Fruit fly (Drosophila melanogaster) whole organism, embryonic: Measurements from ENCODE around the gene CG17032.

Source experiments
- CG11093 ChIP-seq: fragments of 200-800 bp; sonication (Bioruptor generic); IDR thresholded peaks from 3 replicates; pipeline ENCODE4 v1.3.6; 2022; ENCODE audit warnings: missing biosample characterization, missing genetic modification characterization
- CG11723 ChIP-seq: fragments of 200-800 bp; sonication (Bioruptor generic); optimal IDR thresholded peaks from 2 replicates; lab custom pipeline; 2017; ENCODE audit warnings: missing biosample characterization, mild to moderate bottlenecking, missing genetic modification characterization
- CG12391 ChIP-seq: fragments of 200-800 bp; sonication (Bioruptor generic); optimal IDR thresholded peaks from 3 replicates; lab custom pipeline; 2018; ENCODE audit warnings: missing biosample characterization, mild to moderate bottlenecking, missing genetic modification characterization, moderate library complexity
- CG13296 ChIP-seq: fragments of 200-800 bp; sonication (Bioruptor generic); optimal IDR thresholded peaks from 3 replicates; lab custom pipeline; 2018; ENCODE audit warnings: missing biosample characterization, mild to moderate bottlenecking, missing genetic modification characterization
- CG13424 ChIP-seq: fragments of 200-800 bp; sonication (Bioruptor generic); optimal IDR thresholded peaks from 2 replicates; lab custom pipeline; 2019; ENCODE audit warnings: missing biosample characterization, mild to moderate bottlenecking, missing genetic modification characterization, moderate library complexity
- CG15479 ChIP-seq: fragments of 200-800 bp; sonication (Bioruptor generic); optimal IDR thresholded peaks from 3 replicates; lab custom pipeline; 2019; ENCODE audit warnings: missing biosample characterization, mild to moderate bottlenecking, missing genetic modification characterization, moderate library complexity
- CG17361 ChIP-seq: fragments of 200-800 bp; sonication (Bioruptor generic); IDR thresholded peaks from 3 replicates; pipeline ENCODE4 v1.3.6; 2022; ENCODE audit warnings: missing biosample characterization, missing genetic modification characterization
- CG1832 ChIP-seq: fragments of 200-800 bp; sonication (Bioruptor generic); optimal IDR thresholded peaks from 2 replicates; lab custom pipeline; 2017; ENCODE audit warnings: missing biosample characterization, mild to moderate bottlenecking, missing genetic modification characterization, inconsistent platforms
- CG18599 ChIP-seq: fragments of 200-800 bp; sonication (Bioruptor generic); optimal IDR thresholded peaks from 3 replicates; lab custom pipeline; 2017; ENCODE audit warnings: missing biosample characterization, missing genetic modification characterization, mild to moderate bottlenecking, moderate library complexity, missing genetic modification reagents
- CG2120 ChIP-seq: fragments of 200-800 bp; sonication (Bioruptor generic); optimal IDR thresholded peaks from 3 replicates; lab custom pipeline; 2016; ENCODE audit warnings: missing biosample characterization, missing genetic modification characterization
- CG30020 ChIP-seq: fragments of 200-800 bp; optimal IDR thresholded peaks from 2 replicates; lab custom pipeline; 2019; ENCODE audit warnings: missing biosample characterization, mild to moderate bottlenecking, missing genetic modification characterization, moderate library complexity
- CG30403 ChIP-seq: fragments of 200-800 bp; sonication (Bioruptor generic); optimal IDR thresholded peaks from 3 replicates; lab custom pipeline; 2016; ENCODE audit warnings: missing biosample characterization, missing genetic modification characterization
- CG32767 ChIP-seq: fragments of 200-800 bp; sonication (Bioruptor generic); IDR thresholded peaks from 2 replicates; pipeline ENCODE4 v1.3.6; 2022; ENCODE audit warnings: missing biosample characterization, missing genetic modification characterization
- CG34224 ChIP-seq: fragments of 200-800 bp; sonication (Bioruptor generic); IDR thresholded peaks from 3 replicates; pipeline ENCODE4 v1.3.6; 2022; ENCODE audit warnings: missing biosample characterization, missing genetic modification characterization; ENCODE audit not compliant: partially characterized antibody
- CG34376 ChIP-seq: fragments of 200-800 bp; sonication (Bioruptor generic); optimal IDR thresholded peaks from 2 replicates; lab custom pipeline; 2018; ENCODE audit warnings: missing biosample characterization, mild to moderate bottlenecking, missing genetic modification characterization
- CG34422 ChIP-seq: fragments of 200-800 bp; sonication (Bioruptor generic); IDR thresholded peaks from 3 replicates; pipeline ENCODE4 v1.3.6; 2022; ENCODE audit warnings: missing biosample characterization, missing genetic modification characterization
- CG6791 ChIP-seq: fragments of 200-800 bp; sonication (Bioruptor generic); IDR thresholded peaks from 3 replicates; pipeline ENCODE4 v1.3.6; 2022; ENCODE audit warnings: missing biosample characterization, missing genetic modification characterization; ENCODE audit not compliant: partially characterized antibody
- CG8478 ChIP-seq: fragments of >200 bp; optimal IDR thresholded peaks from 2 replicates; lab custom pipeline; 2018
- CG9727 ChIP-seq: fragments of 200-800 bp; sonication (Bioruptor generic); optimal IDR thresholded peaks from 3 replicates; lab custom pipeline; 2017; ENCODE audit warnings: missing biosample characterization, mild to moderate bottlenecking, missing genetic modification characterization
- CTCF ChIP-seq: fragments of 200-800 bp; sonication (Bioruptor generic); optimal IDR thresholded peaks from 2 replicates; lab custom pipeline; 2017; ENCODE audit warnings: missing biosample characterization, mild to moderate bottlenecking, missing genetic modification characterization, moderate library complexity
- Dp ChIP-seq: fragments of 200-800 bp; sonication (Bioruptor generic); optimal IDR thresholded peaks from 2 replicates; lab custom pipeline; 2018; ENCODE audit warnings: missing biosample characterization, mild to moderate bottlenecking, missing genetic modification characterization, moderate library complexity
- E2f1 ChIP-seq: fragments of 200-800 bp; sonication (Bioruptor generic); IDR thresholded peaks from 2 replicates; pipeline ENCODE4 v1.3.6; 2022; ENCODE audit warnings: missing biosample characterization, missing genetic modification characterization
- Ets97D ChIP-seq: fragments of 200-800 bp; sonication (Bioruptor generic); optimal IDR thresholded peaks from 3 replicates; lab custom pipeline; 2016; ENCODE audit warnings: missing biosample characterization, missing genetic modification characterization
- HLHmδ ChIP-seq: fragments of 200-800 bp; sonication (Bioruptor generic); optimal IDR thresholded peaks from 2 replicates; lab custom pipeline; 2018; ENCODE audit warnings: missing biosample characterization, mild to moderate bottlenecking, missing genetic modification characterization, moderate library complexity
- Hey ChIP-seq: fragments of 200-800 bp; sonication (Bioruptor generic); optimal IDR thresholded peaks from 3 replicates; lab custom pipeline; 2018; ENCODE audit warnings: missing biosample characterization, mild to moderate bottlenecking, missing genetic modification characterization
- HmgD ChIP-seq: fragments of 200-800 bp; sonication (Bioruptor generic); optimal IDR thresholded peaks from 3 replicates; lab custom pipeline; 2016; ENCODE audit warnings: missing biosample characterization, missing genetic modification characterization
- MESR4 ChIP-seq: fragments of 200-800 bp; sonication (Bioruptor generic); optimal IDR thresholded peaks from 2 replicates; lab custom pipeline; 2018; ENCODE audit warnings: missing biosample characterization, mild to moderate bottlenecking, missing genetic modification characterization, moderate library complexity
- Scr ChIP-seq: fragments of 200-800 bp; sonication (Bioruptor generic); IDR thresholded peaks from 2 replicates; pipeline ENCODE4 v1.3.6; 2022; ENCODE audit warnings: missing biosample characterization, missing genetic modification characterization; ENCODE audit not compliant: partially characterized antibody
- Sin3A ChIP-seq: fragments of >200 bp; optimal IDR thresholded peaks from 2 replicates; lab custom pipeline; 2018
- Stat92E ChIP-seq, 3 experiments: fragments of >200 bp in 2 of 3; fragments of 200-800 bp in 1 of 3; sonication (Bioruptor generic) in 1 of 3; optimal IDR thresholded peaks; 2 replicates each; lab custom pipeline; 2017 to 2019; ENCODE audit warnings: missing biosample characterization in 3 of 3, missing genetic modification characterization in 3 of 3, mild to moderate bottlenecking in 1 of 3, moderate library complexity in 1 of 3
- Xrp1 ChIP-seq: fragments of 200-800 bp; sonication (Bioruptor generic); IDR thresholded peaks from 2 replicates; pipeline ENCODE4 v1.3.6; 2022; ENCODE audit warnings: missing biosample characterization, missing genetic modification characterization
- bbx ChIP-seq: fragments of 200-800 bp; sonication (Bioruptor generic); IDR thresholded peaks from 2 replicates; pipeline ENCODE4 v1.3.6; 2022; ENCODE audit warnings: missing biosample characterization, missing genetic modification characterization; ENCODE audit not compliant: partially characterized antibody
- chm ChIP-seq: fragments of 200-800 bp; sonication (Bioruptor generic); IDR thresholded peaks from 2 replicates; pipeline ENCODE4 v1.3.6; 2022; ENCODE audit warnings: missing biosample characterization, missing genetic modification characterization
- chn ChIP-seq: fragments of 200-800 bp; sonication (Bioruptor generic); optimal IDR thresholded peaks from 2 replicates; lab custom pipeline; 2016; ENCODE audit warnings: missing biosample characterization, missing genetic modification characterization
- crol ChIP-seq: fragments of 200-800 bp; sonication (Bioruptor generic); IDR thresholded peaks from 2 replicates; pipeline ENCODE4 v1.3.6; 2022; ENCODE audit warnings: missing biosample characterization, missing genetic modification characterization
- klu ChIP-seq: fragments of 200-800 bp; sonication (Bioruptor generic); IDR thresholded peaks from 2 replicates; pipeline ENCODE4 v1.3.6; 2022; ENCODE audit warnings: missing biosample characterization, missing genetic modification characterization
- lab ChIP-seq: fragments of 200-800 bp; sonication (Bioruptor generic); optimal IDR thresholded peaks from 3 replicates; lab custom pipeline; 2017; ENCODE audit warnings: missing biosample characterization, missing genetic modification characterization, mild to moderate bottlenecking, moderate library complexity, missing genetic modification reagents
- lola ChIP-seq, 3 experiments: fragments of >200 bp in 2 of 3; fragments of 200-800 bp in 1 of 3; sonication (Bioruptor generic) in 1 of 3; optimal IDR thresholded peaks; 2 replicates each; lab custom pipeline; 2017 to 2019; ENCODE audit warnings: missing biosample characterization in 3 of 3, missing genetic modification characterization in 3 of 3, mild to moderate bottlenecking in 1 of 3, moderate library complexity in 1 of 3
- luna ChIP-seq: fragments of 200-800 bp; sonication (Bioruptor generic); optimal IDR thresholded peaks from 2 replicates; lab custom pipeline; 2016; ENCODE audit warnings: missing biosample characterization, missing genetic modification characterization
- mirr ChIP-seq: fragments of 200-800 bp; sonication (Bioruptor generic); optimal IDR thresholded peaks from 3 replicates; lab custom pipeline; 2018; ENCODE audit warnings: missing biosample characterization, mild to moderate bottlenecking, missing genetic modification characterization
- pita ChIP-seq: fragments of 200-800 bp; sonication (Bioruptor generic); optimal IDR thresholded peaks from 2 replicates; lab custom pipeline; 2017; ENCODE audit warnings: missing biosample characterization, mild to moderate bottlenecking, missing genetic modification characterization
- ranshi ChIP-seq: fragments of 200-800 bp; sonication (Bioruptor generic); IDR thresholded peaks from 2 replicates; pipeline ENCODE4 v1.3.6; 2022; ENCODE audit warnings: missing biosample characterization, missing genetic modification characterization
- seq ChIP-seq: fragments of 200-800 bp; sonication (Bioruptor generic); IDR thresholded peaks from 2 replicates; pipeline ENCODE4 v1.3.6; 2022; ENCODE audit warnings: missing biosample characterization, missing genetic modification characterization
- stc ChIP-seq: fragments of 200-800 bp; sonication (Bioruptor generic); IDR thresholded peaks from 2 replicates; pipeline ENCODE4 v1.3.6; 2022; ENCODE audit warnings: missing biosample characterization, missing genetic modification characterization
- stwl ChIP-seq: fragments of 200-800 bp; sonication (Bioruptor generic); optimal IDR thresholded peaks from 3 replicates; lab custom pipeline; 2018; ENCODE audit warnings: missing biosample characterization, mild to moderate bottlenecking, missing genetic modification characterization, moderate library complexity
- sug ChIP-seq: fragments of 200-800 bp; optimal IDR thresholded peaks from 2 replicates; lab custom pipeline; 2019; ENCODE audit warnings: missing biosample characterization, mild to moderate bottlenecking, missing genetic modification characterization, moderate library complexity
- trh ChIP-seq: fragments of 200-800 bp; sonication (Bioruptor generic); optimal IDR thresholded peaks from 2 replicates; lab custom pipeline; 2016; ENCODE audit warnings: missing biosample characterization, missing genetic modification characterization
- usp ChIP-seq: fragments of >200 bp; optimal IDR thresholded peaks from 2 replicates; lab custom pipeline; 2017; ENCODE audit warnings: missing biosample characterization, missing genetic modification characterization
- zfh1 ChIP-seq: fragments of 200-800 bp; sonication (Bioruptor generic); IDR thresholded peaks from 3 replicates; pipeline ENCODE4 v1.3.6; 2022; ENCODE audit warnings: missing biosample characterization, missing genetic modification characterization
- zfh2 ChIP-seq: fragments of 200-800 bp; sonication (Bioruptor generic); optimal IDR thresholded peaks from 2 replicates; lab custom pipeline; 2016; ENCODE audit warnings: missing biosample characterization, missing genetic modification characterization

Gene CG17032

DNA sequence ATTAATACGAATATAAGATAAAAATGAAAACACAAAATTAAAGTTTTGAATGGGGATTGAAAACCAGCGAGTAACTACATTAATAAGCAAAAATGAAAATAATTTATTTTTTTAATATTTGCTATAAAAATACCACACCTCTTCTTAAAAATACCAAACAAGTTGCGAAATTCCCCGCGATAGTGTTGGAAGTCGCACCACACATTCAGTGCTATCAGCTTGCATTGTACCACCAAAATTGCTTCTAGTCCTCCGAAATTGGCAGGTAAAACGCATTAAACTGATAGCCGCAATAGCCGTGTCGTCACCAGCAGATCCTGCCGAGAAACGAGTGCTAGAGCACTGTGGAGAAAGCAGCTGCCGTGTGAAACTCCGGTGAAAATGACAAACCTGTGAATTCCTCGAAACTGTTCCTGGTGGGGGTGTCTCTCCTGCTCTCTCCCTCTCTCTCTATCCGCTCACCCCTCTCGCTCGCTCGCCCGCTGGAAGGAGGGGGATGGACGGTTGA lies 29.4 kb downstream of the CG17032 start, which contains the start of gene Hip14:
Gene Hip14, plus strand, starts transcription at position 198 of the 508 bp plus-strand sequence.
- TF ChIP-seq CG11093 (GFP tag; lab: Robert Waterston, UW), result no peak
- peak; percentile 15 for TF ChIP-seq chn
- TF ChIP-seq Scr (GFP tag; lab: Robert Waterston, UW), result peak; percentile 22; the same call in 1 of the 2 replicates
- peak; percentile 91 for TF ChIP-seq crol (GFP tag; lab: Robert Waterston, UW)
- TF ChIP-seq CG2120 (GFP tag; lab: Kevin White, UChicago), result peak; percentile 7
- no peak for TF ChIP-seq usp (GFP tag; lab: Kevin White, UChicago)
- peak; percentile 48 for TF ChIP-seq CG30020
- 0 out of 2 replicates have a peak, but pooled peaks have one; percentile 17 for TF ChIP-seq klu (GFP tag; lab: Robert Waterston, UW)
- TF ChIP-seq CG13424 (tag; lab: Kevin White, UChicago), result peak; percentile 28
- no peak for TF ChIP-seq stc (GFP tag; lab: Robert Waterston, UW)
- peak; percentile 16 for TF ChIP-seq sug
- TF ChIP-seq CG34422 (GFP tag; lab: Robert Waterston, UW), result peak; percentile 78; the same call in 2 of the 3 replicates
- TF ChIP-seq CG6791, result 0 out of 3 replicates have a peak, but pooled peaks have one; percentile 46
- TF ChIP-seq CG9727 (GFP tag; lab: Kevin White, UChicago), result peak; percentile 33
- TF ChIP-seq HmgD (GFP tag; lab: Kevin White, UChicago), result no peak
- no peak for TF ChIP-seq trh (GFP tag; lab: Kevin White, UChicago)
- peak; percentile 56 for TF ChIP-seq CG15479 (GFP tag; lab: Kevin White, UChicago)
- TF ChIP-seq CG13296 (GFP tag; lab: Kevin White, UChicago), result peak; percentile 22
- TF ChIP-seq Xrp1, result no peak
- TF ChIP-seq lola (GFP tag; optimal IDR thresholded peaks at IDR 0.05; lab: Kevin White, UChicago), result peak in 1 of 3 experiments; percentile 25
- no peak for TF ChIP-seq lab (GFP tag; lab: Kevin White, UChicago)
- TF ChIP-seq CG12391 (tag; lab: Kevin White, UChicago), result peak; percentile 52
- TF ChIP-seq CG34224 (GFP tag; lab: Robert Waterston, UW), result 0 out of 3 replicates have a peak, but pooled peaks have one; percentile 30
- TF ChIP-seq chm (GFP tag; lab: Robert Waterston, UW), result peak; percentile 20; the same call in 1 of the 2 replicates
- peak; percentile 39 for TF ChIP-seq Dp (GFP tag; lab: Kevin White, UChicago)
- TF ChIP-seq Stat92E (GFP tag; optimal IDR thresholded peaks at IDR 0.05; lab: Kevin White, UChicago), result peak in 1 of 3 experiments; percentile 62
- TF ChIP-seq CG8478 (lab: Kevin White, UChicago), result peak; percentile 58
- TF ChIP-seq Ets97D (GFP tag; lab: Kevin White, UChicago), result peak; percentile 46
- no peak for TF ChIP-seq CG11723 (GFP tag; lab: Kevin White, UChicago)
- no peak for TF ChIP-seq HLHmδ
- peak; percentile 43 for TF ChIP-seq CG30403 (GFP tag; lab: Kevin White, UChicago)
- TF ChIP-seq CG17361, result 0 out of 3 replicates have a peak, but pooled peaks have one; percentile 36
- peak; percentile 90 for TF ChIP-seq CG1832 (GFP tag; lab: Kevin White, UChicago)
- TF ChIP-seq ranshi, result no peak
- TF ChIP-seq pita, result no peak
- TF ChIP-seq E2f1 (GFP tag; lab: Robert Waterston, UW), result no peak
- TF ChIP-seq mirr (GFP tag; lab: Kevin White, UChicago), result no peak
- TF ChIP-seq stwl (tag; lab: Kevin White, UChicago), result peak; percentile 54
- peak; percentile 50 for TF ChIP-seq Sin3A (lab: Kevin White, UChicago)
- peak; percentile 64 for TF ChIP-seq bbx (GFP tag; lab: Robert Waterston, UW)
- 0 out of 3 replicates have a peak, but pooled peaks have one; percentile 38 for TF ChIP-seq zfh1 (GFP tag; lab: Robert Waterston, UW)
- peak; percentile 19 for TF ChIP-seq zfh2 (GFP tag; lab: Kevin White, UChicago)
- TF ChIP-seq seq (GFP tag; lab: Robert Waterston, UW), result peak; percentile 77
- 0 out of 2 replicates have a peak, but pooled peaks have one; percentile 13 for TF ChIP-seq CG32767
- peak; percentile 44 for TF ChIP-seq CG18599 (GFP tag; lab: Kevin White, UChicago)
- peak; percentile 19 for TF ChIP-seq CG34376
- peak; percentile 98 for TF ChIP-seq MESR4 (GFP tag; lab: Kevin White, UChicago)
- TF ChIP-seq Hey (tag; lab: Kevin White, UChicago), result no peak
- no peak for TF ChIP-seq luna
- peak; percentile 18 for TF ChIP-seq CTCF (GFP tag; lab: Kevin White, UChicago)
